Fruit fly (Drosophila melanogaster): Measurements from ENCODE around the gene CG13760.
A peak's percentile ranks its signal among the peaks of the same experiment; 100 is the strongest.

Gene CG13760

dm6 chrX:2635075-2635643, 49.7 kb upstream of the CG13760 start (continued):
- TF ChIP-seq D19A (tag; optimal IDR thresholded peaks at IDR 0.05) (peak; percentile 47), Neu2 (GFP tag; optimal IDR thresholded peaks at IDR 0.05; ENCODE audit: borderline replicate concordance) (no peak)

dm6 chrX:2633847-2634776, 48.6 kb upstream of the CG13760 start, which contains the start of gene sgg:
TSS of gene sgg (plus strand) at chrX:2633952.
- TF ChIP-seq maf-S (GFP tag; optimal IDR thresholded peaks at IDR 0.05) (no peak), Dref (GFP tag; IDR thresholded peaks at IDR 0.05) (peak; percentile 82), Myb (GFP tag; optimal IDR thresholded peaks at IDR 0.05) (peak; percentile 93), CG14965 (GFP tag; optimal IDR thresholded peaks at IDR 0.05; ENCODE audit: borderline replicate concordance) (no peak), CG8924 (tag; optimal IDR thresholded peaks at IDR 0.05) (peak; percentile 25), CG31224 (GFP tag; IDR thresholded peaks at IDR 0.05) (no peak), fd96Cb (tag; optimal IDR thresholded peaks at IDR 0.05) (no peak), pzg (GFP tag; optimal IDR thresholded peaks at IDR 0.05) (peak; percentile 85), danr (GFP tag; IDR thresholded peaks at IDR 0.05) (no peak), Pdp1 (GFP tag; optimal IDR thresholded peaks at IDR 0.05) (peak in 1 of 2 experiments; percentile 95), phol (tag; optimal IDR thresholded peaks at IDR 0.05) (peak; percentile 53), CG8478 (optimal IDR thresholded peaks at IDR 0.05) (peak; percentile 93), nerfin-1 (tag; optimal IDR thresholded peaks at IDR 0.05) (peak; percentile 84), CG30431 (GFP tag; optimal IDR thresholded peaks at IDR 0.05) (no peak), sqz (GFP tag; optimal IDR thresholded peaks at IDR 0.05) (peak; percentile 77), unc-4 (GFP tag; IDR thresholded peaks at IDR 0.05; ENCODE audit: partially characterized antibody) (peak; percentile 29; the same call in 1 of the 2 replicates), z (GFP tag; IDR thresholded peaks at IDR 0.05) (no peak), CG6791 (GFP tag; IDR thresholded peaks at IDR 0.05; ENCODE audit: partially characterized antibody) (peak; percentile 44), Bgb (GFP tag; IDR thresholded peaks at IDR 0.05; ENCODE audit: partially characterized antibody) (peak; percentile 42; the same call in 1 of the 2 replicates), tap (tag; optimal IDR thresholded peaks at IDR 0.05) (no peak), Lim3 (GFP tag; IDR thresholded peaks at IDR 0.05) (no peak), CG10147 (GFP tag; optimal IDR thresholded peaks at IDR 0.05) (no peak), dati (GFP tag; IDR thresholded peaks at IDR 0.05) (no peak), cg (GFP tag; optimal IDR thresholded peaks at IDR 0.05) (peak; percentile 94), tll (GFP tag; optimal IDR thresholded peaks at IDR 0.05) (no peak), lbe (GFP tag; optimal IDR thresholded peaks at IDR 0.05) (peak; percentile 2), tx (GFP tag; optimal IDR thresholded peaks at IDR 0.05) (no peak), CG9797 (GFP tag; optimal IDR thresholded peaks at IDR 0.05) (peak; percentile 91), Eip74EF (GFP tag; optimal IDR thresholded peaks at IDR 0.05) (peak in 1 of 2 experiments; percentile 90), HmgD (GFP tag; optimal IDR thresholded peaks at IDR 0.05) (no peak), Sin3A (optimal IDR thresholded peaks at IDR 0.05) (peak; percentile 12), row (GFP tag; IDR thresholded peaks at IDR 0.05) (peak; percentile 9; the same call in 1 of the 3 replicates), stwl (tag; optimal IDR thresholded peaks at IDR 0.05) (peak; percentile 71), CG17829 (tag; optimal IDR thresholded peaks at IDR 0.05) (peak; percentile 6), pho (GFP tag; optimal IDR thresholded peaks at IDR 0.05) (no peak), psq (GFP tag; optimal IDR thresholded peaks at IDR 0.05) (peak; percentile 31), Med (GFP tag) (peak; percentile 77), YL-1 (GFP tag; optimal IDR thresholded peaks at IDR 0.05) (peak; percentile 65), Doc3 (GFP tag; IDR thresholded peaks at IDR 0.05; ENCODE audit: partially characterized antibody) (no peak), NC2β (GFP tag; optimal IDR thresholded peaks at IDR 0.05) (peak; percentile 26), so (GFP tag; IDR thresholded peaks at IDR 0.05) (no peak), nmo (GFP tag; optimal IDR thresholded peaks at IDR 0.05) (peak; percentile 33), Side (GFP tag; optimal IDR thresholded peaks at IDR 0.05) (no peak), bowl (GFP tag; IDR thresholded peaks at IDR 0.05) (no peak)

All from whole organism, embryonic.